Fruit fly (Drosophila melanogaster): Measurements from ENCODE around the gene Fit1.

Fit1 gene

DNA sequence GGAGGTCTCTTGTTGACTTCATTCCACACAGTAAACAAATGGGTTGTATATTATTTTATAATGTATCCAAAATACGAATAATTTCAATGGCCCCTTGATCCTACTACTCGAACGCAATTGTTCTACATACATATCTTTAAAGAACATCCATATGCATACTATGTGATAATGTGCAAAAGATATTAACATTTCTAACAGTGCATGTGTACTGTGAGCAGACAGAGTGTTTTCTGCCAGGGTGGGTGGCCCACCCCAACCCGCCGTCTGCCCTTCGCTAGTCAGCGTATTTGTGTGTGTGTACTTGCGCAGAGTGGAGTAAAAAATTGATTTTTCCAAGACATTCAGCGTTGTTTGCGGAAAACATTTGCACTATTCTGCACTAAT lies 32.4 kb upstream of the Fit1 start (continued):
- no peak for TF ChIP-seq CG15601 (tag; optimal IDR thresholded peaks at IDR 0.05)
- TF ChIP-seq CG7556 (GFP tag; optimal IDR thresholded peaks at IDR 0.05), result peak; percentile 46
- TF ChIP-seq Pdp1 (GFP tag; optimal IDR thresholded peaks at IDR 0.05), result no peak
- peak; percentile 29 for TF ChIP-seq CG10979 (tag; optimal IDR thresholded peaks at IDR 0.05)
- TF ChIP-seq CG18011 (GFP tag; optimal IDR thresholded peaks at IDR 0.05), result no peak
- no peak for TF ChIP-seq amos (GFP tag; IDR thresholded peaks at IDR 0.05; ENCODE audit: partially characterized antibody)
- no peak for TF ChIP-seq CG15011 (GFP tag; optimal IDR thresholded peaks at IDR 0.05)
- peak; percentile 34; the same call in 1 of the 3 replicates for TF ChIP-seq CG17361 (GFP tag; IDR thresholded peaks at IDR 0.05)
- no peak for TF ChIP-seq CG1529 (GFP tag; optimal IDR thresholded peaks at IDR 0.05)
- TF ChIP-seq CG7963 (GFP tag; IDR thresholded peaks at IDR 0.05; ENCODE audit: partially characterized antibody), result no peak
- no peak; the same call in 1 of the 2 replicates for TF ChIP-seq CG8765 (GFP tag; IDR thresholded peaks at IDR 0.05)
- no peak for TF ChIP-seq CG16815 (GFP tag; optimal IDR thresholded peaks at IDR 0.05)
- no peak; the same call in 1 of the 2 replicates for TF ChIP-seq chm (GFP tag; IDR thresholded peaks at IDR 0.05)
- peak; percentile 81 for TF ChIP-seq esg (GFP tag; conservative IDR thresholded peaks at IDR 0.05)
- peak; percentile 32 for TF ChIP-seq CG12299 (tag; optimal IDR thresholded peaks at IDR 0.05)
- TF ChIP-seq CG17802 (tag; optimal IDR thresholded peaks at IDR 0.05), result peak; percentile 47
- peak; percentile 74 for TF ChIP-seq unpg (GFP tag; optimal IDR thresholded peaks at IDR 0.05)
- peak; percentile 68 for TF ChIP-seq jing (GFP tag; optimal IDR thresholded peaks at IDR 0.05)
- no peak for TF ChIP-seq Hmr (GFP tag; optimal IDR thresholded peaks at IDR 0.05)
- TF ChIP-seq CG32532 (GFP tag; IDR thresholded peaks at IDR 0.05), result peak; percentile 79
- TF ChIP-seq CG16863 (GFP tag; optimal IDR thresholded peaks at IDR 0.05), result no peak
- TF ChIP-seq cwo (GFP tag; optimal IDR thresholded peaks at IDR 0.05), result no peak
- TF ChIP-seq Fer2 (tag; optimal IDR thresholded peaks at IDR 0.05), result no peak
- TF ChIP-seq Lpt (GFP tag; optimal IDR thresholded peaks at IDR 0.05), result no peak
- TF ChIP-seq hth (optimal IDR thresholded peaks at IDR 0.05), result no peak
- TF ChIP-seq tup (GFP tag; optimal IDR thresholded peaks at IDR 0.05), result peak; percentile 33
- TF ChIP-seq CG8924 (tag; optimal IDR thresholded peaks at IDR 0.05), result no peak
- no peak for TF ChIP-seq ftz-f1 (GFP tag; optimal IDR thresholded peaks at IDR 0.05)
- peak; percentile 37; the same call in 1 of the 2 replicates for TF ChIP-seq Poxn (GFP tag; IDR thresholded peaks at IDR 0.05)
- TF ChIP-seq CG6854 (GFP tag; optimal IDR thresholded peaks at IDR 0.05), result no peak
- peak; percentile 39 for TF ChIP-seq bcd (GFP tag; optimal IDR thresholded peaks at IDR 0.05)
- peak; percentile 75 for TF ChIP-seq CG17359 (tag; optimal IDR thresholded peaks at IDR 0.05)
- no peak for TF ChIP-seq run (tag; optimal IDR thresholded peaks at IDR 0.05)
- peak; percentile 54 for TF ChIP-seq oc (tag; optimal IDR thresholded peaks at IDR 0.05)
- no peak for TF ChIP-seq jumu (GFP tag; optimal IDR thresholded peaks at IDR 0.05)
- TF ChIP-seq pum (GFP tag; optimal IDR thresholded peaks at IDR 0.05), result no peak
- no peak for TF ChIP-seq mam (GFP tag; optimal IDR thresholded peaks at IDR 0.05)
- no peak for TF ChIP-seq CG11723 (GFP tag; optimal IDR thresholded peaks at IDR 0.05)
- TF ChIP-seq NC2α (GFP tag; optimal IDR thresholded peaks at IDR 0.05), result no peak
- TF ChIP-seq hb (GFP tag; IDR thresholded peaks at IDR 0.05; ENCODE audit: partially characterized antibody), result no peak
- TF ChIP-seq MBD-R2 (GFP tag; IDR thresholded peaks at IDR 0.05), result peak; percentile 34
- peak; percentile 76 for TF ChIP-seq ATbp (GFP tag; optimal IDR thresholded peaks at IDR 0.05)
- TF ChIP-seq Doc3 (GFP tag; IDR thresholded peaks at IDR 0.05; ENCODE audit: partially characterized antibody), result no peak
- peak; percentile 4 for TF ChIP-seq Spps (tag; optimal IDR thresholded peaks at IDR 0.05)
- TF ChIP-seq CG12942 (GFP tag; optimal IDR thresholded peaks at IDR 0.05), result no peak
- TF ChIP-seq Fer1 (GFP tag; optimal IDR thresholded peaks at IDR 0.05), result peak; percentile 51
- TF ChIP-seq nerfin-1 (tag; optimal IDR thresholded peaks at IDR 0.05), result no peak
- TF ChIP-seq Lim3 (GFP tag; IDR thresholded peaks at IDR 0.05), result no peak
- TF ChIP-seq CG42726 (GFP tag; IDR thresholded peaks at IDR 0.05; ENCODE audit: partially characterized antibody), result no peak
- TF ChIP-seq CG17385 (GFP tag; optimal IDR thresholded peaks at IDR 0.05), result peak; percentile 5
